Fruit fly (Drosophila melanogaster) Kc167 (cell line): ENCODE data around the gene nenya.

Experiments used
- Myc ChIP-seq: fragments of >200 bp; optimal IDR thresholded peaks from 2 replicates; lab custom pipeline; 2017; ENCODE audit warnings: missing external identifiers
- Sin3A ChIP-seq: fragments of >200 bp; optimal IDR thresholded peaks from 2 replicates; lab custom pipeline; 2018; ENCODE audit warnings: missing external identifiers
- h ChIP-seq: fragments of >200 bp; optimal IDR thresholded peaks from 3 replicates; lab custom pipeline; 2018; ENCODE audit warnings: missing external identifiers
- insv ChIP-seq: fragments of >200 bp; optimal IDR thresholded peaks from 3 replicates; lab custom pipeline; 2018; ENCODE audit warnings: missing external identifiers
- psq ChIP-seq: fragments of >200 bp; optimal IDR thresholded peaks from 2 replicates; lab custom pipeline; 2017; ENCODE audit warnings: missing external identifiers
- ttk ChIP-seq: sonication (Bioruptor generic); optimal IDR thresholded peaks from 2 replicates; lab custom pipeline; 2017; ENCODE audit warnings: missing external identifiers

- TF ChIP-seq ttk (lab: Kevin White, UChicago) = no peak
- TF ChIP-seq insv (lab: Kevin White, UChicago) = no peak
- no peak for TF ChIP-seq psq (lab: Kevin White, UChicago)
- no peak for TF ChIP-seq Myc (lab: Kevin White, UChicago)
- TF ChIP-seq h (lab: Kevin White, UChicago) = no peak
- TF ChIP-seq Sin3A = no peak
Observed at dm6 chr3R:27931461-27931860, 3.5 kb upstream of the nenya start.
